Worm (Caenorhabditis elegans) whole organism, L3 larva: ENCODE results near the gene F13C5.1.

ENCODE experiments used
- aly-2 ChIP-seq: fragments of 150-350 bp; optimal IDR thresholded peaks from 2 replicates; lab custom pipeline; 2014; ENCODE audit warnings: missing biosample characterization, missing genetic modification characterization
- ceh-28 ChIP-seq: fragments of 150-350 bp; optimal IDR thresholded peaks from 2 replicates; lab custom pipeline; 2014; ENCODE audit warnings: missing biosample characterization, missing genetic modification reagents, missing genetic modification characterization
- eor-1 ChIP-seq, 2 experiments: fragments of 150-350 bp; optimal IDR thresholded peaks; 2 replicates each; lab custom pipeline; 2014 to 2018; ENCODE audit warnings: missing biosample characterization in 2 of 2, missing genetic modification characterization in 2 of 2
- fkh-10 ChIP-seq: sonication (generic microtip); optimal IDR thresholded peaks from 2 replicates; lab custom pipeline; 2017; ENCODE audit warnings: missing biosample characterization, missing genetic modification reagents, missing genetic modification characterization
- lin-15B ChIP-seq: fragments of 150-350 bp; optimal IDR thresholded peaks from 2 replicates; lab custom pipeline; 2014; ENCODE audit warnings: missing biosample characterization, missing genetic modification characterization
- mdl-1 ChIP-seq: fragments of 150-350 bp; optimal IDR thresholded peaks from 2 replicates; lab custom pipeline; 2014; ENCODE audit warnings: missing biosample characterization, missing genetic modification characterization
- nhr-237 ChIP-seq: fragments of 150-350 bp; optimal IDR thresholded peaks from 2 replicates; lab custom pipeline; 2014; ENCODE audit warnings: missing biosample characterization, missing genetic modification characterization
- nhr-76 ChIP-seq: fragments of 150-350 bp; sonication (generic microtip); optimal IDR thresholded peaks from 5 replicates; lab custom pipeline; 2014; ENCODE audit warnings: missing biosample characterization, missing genetic modification characterization
- skn-1 ChIP-seq: fragments of 150-350 bp; optimal IDR thresholded peaks from 2 replicates; lab custom pipeline; 2014; ENCODE audit warnings: missing biosample characterization, missing genetic modification characterization
- snpc-4 ChIP-seq: fragments of 150-350 bp; optimal IDR thresholded peaks from 2 replicates; lab custom pipeline; 2014; ENCODE audit warnings: missing biosample characterization, missing genetic modification characterization
- unc-39 ChIP-seq: sonication (generic microtip); optimal IDR thresholded peaks from 4 replicates; lab custom pipeline; 2017; ENCODE audit warnings: missing biosample characterization, missing genetic modification characterization
- unc-62 ChIP-seq: fragments of 150-350 bp; sonication (generic microtip); optimal IDR thresholded peaks from 4 replicates; lab custom pipeline; 2014; ENCODE audit warnings: missing biosample characterization, missing genetic modification reagents, missing genetic modification characterization
- ztf-11 ChIP-seq: fragments of 150-350 bp; optimal IDR thresholded peaks from 2 replicates; lab custom pipeline; 2014; ENCODE audit warnings: missing biosample characterization, missing genetic modification characterization

DNA sequence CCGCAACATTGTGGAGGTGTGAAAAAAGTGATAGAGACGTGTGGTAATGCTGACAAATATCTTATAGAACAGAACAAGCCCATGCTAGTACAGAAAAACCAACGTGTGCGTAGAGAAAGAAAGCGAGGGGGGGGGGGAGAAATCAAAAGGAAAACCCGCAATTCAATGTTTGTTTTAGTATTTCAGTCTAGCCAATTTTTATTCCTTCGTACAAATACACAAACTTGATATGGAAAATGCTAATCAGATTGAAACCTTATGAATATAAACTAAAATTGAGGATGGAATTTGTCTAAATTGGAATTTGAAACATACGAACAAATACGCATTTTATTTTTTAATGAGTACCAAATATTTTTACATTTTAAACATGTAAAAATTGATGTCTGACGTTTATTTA, 14.2 kb upstream of the F13C5.1 start, which contains the start of gene mrp-1:
- TF ChIP-seq fkh-10 (GFP tag; lab: Kevin White, UChicago) = no peak
- no peak for TF ChIP-seq nhr-76 (tag; lab: Kevin White, UChicago)
- TF ChIP-seq ceh-28 (tag; lab: Kevin White, UChicago) = no peak
- TF ChIP-seq skn-1 (tag; lab: Kevin White, UChicago) = no peak
- no peak for TF ChIP-seq mdl-1 (tag; lab: Kevin White, UChicago)
- TF ChIP-seq nhr-237 (tag; lab: Kevin White, UChicago) = no peak
- TF ChIP-seq aly-2 (tag; lab: Kevin White, UChicago) = no peak
- no peak for TF ChIP-seq snpc-4
- no peak for TF ChIP-seq eor-1 (tag; optimal IDR thresholded peaks at IDR 0.05; lab: Kevin White, UChicago)
- TF ChIP-seq unc-62 (GFP tag; lab: Kevin White, UChicago) = no peak
- TF ChIP-seq lin-15B = no peak
- TF ChIP-seq unc-39 (tag; lab: Kevin White, UChicago) = no peak
- TF ChIP-seq ztf-11 (tag; lab: Kevin White, UChicago) = no peak
